Worm (Caenorhabditis elegans) whole organism, young adult: ENCODE results near the gene Y43F8C.17.
A peak's percentile ranks its signal among the peaks of the same experiment; 100 is the strongest.

Source experiments
- F57A8.1 ChIP-seq: fragments of 200-800 bp; sonication (Bioruptor generic); optimal IDR thresholded peaks from 2 replicates; lab custom pipeline; 2018; ENCODE audit warnings: mild to moderate bottlenecking, missing genetic modification characterization, moderate library complexity, missing compliant biosample characterization
- Y53G8AR.9 ChIP-seq: fragments of 200-800 bp; sonication (Bioruptor generic); conservative IDR thresholded peaks from 2 replicates; pipeline ENCODE4 v1.3.6; 2022; ENCODE audit warnings: missing genetic modification reagents, missing genetic modification characterization, missing compliant biosample characterization
- aptf-3 ChIP-seq: fragments of 200-800 bp; sonication (Bioruptor generic); IDR thresholded peaks from 2 replicates; pipeline ENCODE4 v1.3.6; 2022; ENCODE audit warnings: missing genetic modification characterization, missing compliant biosample characterization
- attf-6 ChIP-seq: fragments of 200-800 bp; sonication (Bioruptor generic); IDR thresholded peaks from 2 replicates; pipeline ENCODE4 v1.3.6; 2022; ENCODE audit warnings: missing genetic modification reagents, missing genetic modification characterization, missing compliant biosample characterization
- efl-1 ChIP-seq: fragments of 150-350 bp; optimal IDR thresholded peaks from 2 replicates; lab custom pipeline; 2014; ENCODE audit warnings: missing biosample characterization, missing genetic modification reagents, missing genetic modification characterization
- egl-44 ChIP-seq: fragments of 200-800 bp; sonication (Bioruptor generic); IDR thresholded peaks from 2 replicates; pipeline ENCODE4 v1.3.6; 2022; ENCODE audit warnings: missing genetic modification reagents, missing genetic modification characterization, missing compliant biosample characterization
- nhr-179 ChIP-seq: sonication (generic microtip); optimal IDR thresholded peaks from 2 replicates; lab custom pipeline; 2016; ENCODE audit warnings: mild to moderate bottlenecking, missing genetic modification characterization, missing compliant biosample characterization
- nhr-80 ChIP-seq: sonication (generic microtip); optimal IDR thresholded peaks from 2 replicates; lab custom pipeline; 2016; ENCODE audit warnings: missing genetic modification characterization, missing compliant biosample characterization
- nhr-90 ChIP-seq: sonication (generic microtip); optimal IDR thresholded peaks from 2 replicates; lab custom pipeline; 2016; ENCODE audit warnings: missing genotype, mild to moderate bottlenecking, missing genetic modification characterization, missing compliant biosample characterization
- pha-4 ChIP-seq: fragments of 150-350 bp; sonication (generic microtip); optimal IDR thresholded peaks from 2 replicates; lab custom pipeline; 2014; ENCODE audit warnings: missing biosample characterization, missing genetic modification reagents, missing genetic modification characterization
- snpc-4 ChIP-seq, 5 experiments: fragments of 150-350 bp in 1 of 5; sonication (generic microtip) in 4 of 5; optimal IDR thresholded peaks; 2 replicates each; lab custom pipeline; 2014 to 2018; ENCODE audit warnings: missing genetic modification characterization in 5 of 5, missing biosample characterization in 3 of 5, antibody characterized with exemption in 2 of 5, mild to moderate bottlenecking in 2 of 5, missing compliant biosample characterization in 2 of 5, missing genotype in 2 of 5, moderate library complexity in 2 of 5, missing genetic modification reagents in 1 of 5
- tbp1 ChIP-seq: fragments of 200-800 bp; sonication (Bioruptor generic); optimal IDR thresholded peaks from 2 replicates; lab custom pipeline; 2018; ENCODE audit warnings: mild to moderate bottlenecking, missing genetic modification characterization, missing compliant biosample characterization
- tbx-9 ChIP-seq: sonication (generic microtip); optimal IDR thresholded peaks from 2 replicates; lab custom pipeline; 2016; ENCODE audit warnings: borderline replicate concordance, missing genetic modification characterization, inconsistent platforms, missing compliant biosample characterization
- unc-62 ChIP-seq: fragments of 150-350 bp; optimal IDR thresholded peaks from 2 replicates; lab custom pipeline; 2014; ENCODE audit warnings: missing biosample characterization, missing genetic modification reagents, missing genetic modification characterization

DNA sequence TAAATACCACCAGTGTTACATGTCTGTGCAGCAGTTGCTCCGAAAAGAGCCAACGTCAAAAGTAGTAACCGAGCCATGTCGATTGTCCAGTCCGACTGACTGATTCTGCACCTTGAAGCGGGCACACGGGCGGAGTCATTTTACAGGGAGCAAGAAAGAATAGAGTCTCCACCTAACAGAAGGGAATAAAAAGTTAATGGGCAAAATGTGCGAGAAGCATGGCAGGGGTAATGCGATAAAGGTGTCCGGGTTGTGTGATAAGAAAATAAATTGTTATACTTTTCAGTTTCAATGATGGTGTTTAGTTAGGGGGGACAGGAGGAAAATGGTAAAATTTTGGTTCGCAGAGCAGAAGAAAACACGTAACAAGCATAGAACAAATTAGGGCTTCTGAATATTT lies 39.3 kb downstream of the Y43F8C.17 start, which contains the start of gene clec-50:
- no peak for TF ChIP-seq egl-44
- no peak for TF ChIP-seq tbp1
- no peak for TF ChIP-seq snpc-4 (GFP tag; optimal IDR thresholded peaks at IDR 0.05; lab: Kevin White, UChicago)
- no peak for TF ChIP-seq snpc-4 (tag; optimal IDR thresholded peaks at IDR 0.05; lab: Kevin White, UChicago)
- no peak for TF ChIP-seq attf-6 (GFP tag; lab: Robert Waterston, UW)
- no peak for TF ChIP-seq efl-1 (GFP tag; lab: Kevin White, UChicago)
- no peak for TF ChIP-seq Y53G8AR.9
- TF ChIP-seq pha-4 (tag; lab: Kevin White, UChicago), result no peak
- TF ChIP-seq aptf-3 (GFP tag; lab: Robert Waterston, UW), result no peak
- no peak for TF ChIP-seq F57A8.1 (GFP tag; lab: Kevin White, UChicago)
- peak; percentile 95 for TF ChIP-seq nhr-80 (tag; lab: Kevin White, UChicago)
- no peak for TF ChIP-seq unc-62 (GFP tag; lab: Kevin White, UChicago)
- TF ChIP-seq tbx-9 (tag; lab: Kevin White, UChicago), result no peak
- no peak for TF ChIP-seq nhr-90 (tag; lab: Kevin White, UChicago)
- no peak for TF ChIP-seq nhr-179
